Fruit fly (Drosophila melanogaster) whole organism, wandering third instar larva: ENCODE results near the gene Polr2F.

Source experiments
- Dfd ChIP-seq: fragments of >200 bp; optimal IDR thresholded peaks from 2 replicates; lab custom pipeline; 2017; ENCODE audit warnings: missing biosample characterization, missing genetic modification characterization
- Myc ChIP-seq: fragments of >200 bp; optimal IDR thresholded peaks from 2 replicates; lab custom pipeline; 2017
- OdsH ChIP-seq: fragments of 200-800 bp; sonication (Bioruptor generic); optimal IDR thresholded peaks from 2 replicates; lab custom pipeline; 2016; ENCODE audit warnings: missing biosample characterization, mild to moderate bottlenecking, missing genetic modification characterization
- br ChIP-seq: fragments of 200-800 bp; sonication (Bioruptor generic); optimal IDR thresholded peaks from 2 replicates; lab custom pipeline; 2016; ENCODE audit warnings: missing biosample characterization, missing genetic modification characterization
- dsf ChIP-seq: sonication (Bioruptor generic); optimal IDR thresholded peaks from 2 replicates; lab custom pipeline; 2016; ENCODE audit warnings: missing biosample characterization, missing genetic modification characterization, borderline replicate concordance
- h ChIP-seq: fragments of 200-800 bp; sonication (Bioruptor generic); optimal IDR thresholded peaks from 3 replicates; lab custom pipeline; 2016; ENCODE audit warnings: missing biosample characterization, mild to moderate bottlenecking, missing genetic modification characterization
- psq ChIP-seq: fragments of 200-800 bp; sonication (Bioruptor generic); optimal IDR thresholded peaks from 3 replicates; lab custom pipeline; 2017; ENCODE audit warnings: missing biosample characterization, mild to moderate bottlenecking, missing genetic modification characterization, moderate library complexity
- sv ChIP-seq: fragments of 200-800 bp; sonication (Bioruptor generic); optimal IDR thresholded peaks from 3 replicates; lab custom pipeline; 2016; ENCODE audit warnings: missing biosample characterization, missing genetic modification characterization

dm6 chr3R:5392621-5393020, 21.0 kb downstream of the Polr2F start, which contains the start of gene kkv:
- TF ChIP-seq psq (GFP tag; lab: Kevin White, UChicago): no peak
- TF ChIP-seq Dfd (GFP tag; lab: Kevin White, UChicago): no peak
- TF ChIP-seq Myc (lab: Kevin White, UChicago): no peak
- no peak for TF ChIP-seq h (GFP tag; lab: Kevin White, UChicago)
- TF ChIP-seq dsf (GFP tag; lab: Kevin White, UChicago): no peak
- TF ChIP-seq br (GFP tag; lab: Kevin White, UChicago): no peak
- no peak for TF ChIP-seq OdsH (GFP tag; lab: Kevin White, UChicago)
- no peak for TF ChIP-seq sv
